Fruit fly (Drosophila melanogaster) whole organism, pupa: ENCODE measurements around the gene Vinc.

ENCODE experiments used
- CG10348 ChIP-seq: fragments of 200-800 bp; sonication (Bioruptor generic); IDR thresholded peaks from 2 replicates; pipeline ENCODE4 v1.3.6; 2022; ENCODE audit warnings: missing biosample characterization, missing genetic modification characterization
- CG12605 ChIP-seq: fragments of 200-800 bp; sonication (Bioruptor generic); IDR thresholded peaks from 2 replicates; pipeline ENCODE4 v1.3.6; 2022; ENCODE audit warnings: missing biosample characterization, missing genetic modification characterization
- CG13204 ChIP-seq: fragments of 200-800 bp; sonication (Bioruptor generic); optimal IDR thresholded peaks from 2 replicates; lab custom pipeline; 2018; ENCODE audit warnings: missing biosample characterization, mild to moderate bottlenecking, missing genetic modification characterization, moderate library complexity
- CG14655 ChIP-seq: fragments of 200-800 bp; sonication (Bioruptor generic); optimal IDR thresholded peaks from 3 replicates; lab custom pipeline; 2017; ENCODE audit warnings: mild to moderate bottlenecking, missing biosample characterization, missing genetic modification reagents, missing genetic modification characterization
- CG15710 ChIP-seq: fragments of 200-800 bp; sonication (Bioruptor generic); optimal IDR thresholded peaks from 2 replicates; lab custom pipeline; 2018; ENCODE audit warnings: missing biosample characterization, mild to moderate bottlenecking, missing genetic modification characterization, moderate library complexity
- CG17806 ChIP-seq: fragments of 200-800 bp; sonication (Bioruptor generic); optimal IDR thresholded peaks from 2 replicates; lab custom pipeline; 2018; ENCODE audit warnings: missing biosample characterization, mild to moderate bottlenecking, missing genetic modification characterization, moderate library complexity
- CG32121 ChIP-seq: fragments of 200-800 bp; sonication (Bioruptor generic); IDR thresholded peaks from 2 replicates; pipeline ENCODE4 v1.3.6; 2022; ENCODE audit warnings: missing biosample characterization, missing genetic modification characterization
- CG34367 ChIP-seq: fragments of 200-800 bp; sonication (Bioruptor generic); optimal IDR thresholded peaks from 2 replicates; lab custom pipeline; 2018; ENCODE audit warnings: missing biosample characterization, mild to moderate bottlenecking, missing genetic modification characterization
- CG4496 ChIP-seq: fragments of 200-800 bp; sonication (Bioruptor generic); IDR thresholded peaks from 3 replicates; pipeline ENCODE4 v1.3.6; 2022; ENCODE audit warnings: missing biosample characterization, missing genetic modification characterization
- CG8159 ChIP-seq: fragments of 200-800 bp; sonication (Bioruptor generic); optimal IDR thresholded peaks from 3 replicates; lab custom pipeline; 2018; ENCODE audit warnings: missing biosample characterization, mild to moderate bottlenecking, missing genetic modification characterization, moderate library complexity
- CG8301 ChIP-seq: fragments of 200-800 bp; sonication (Bioruptor generic); optimal IDR thresholded peaks from 2 replicates; lab custom pipeline; 2018; ENCODE audit warnings: missing biosample characterization, mild to moderate bottlenecking, missing genetic modification characterization
- CG9948 ChIP-seq: fragments of 200-800 bp; sonication (Bioruptor generic); optimal IDR thresholded peaks from 2 replicates; lab custom pipeline; 2018; ENCODE audit warnings: missing biosample characterization, mild to moderate bottlenecking, missing genetic modification characterization, moderate library complexity
- D1 ChIP-seq: fragments of 200-800 bp; sonication (Bioruptor generic); optimal IDR thresholded peaks from 2 replicates; lab custom pipeline; 2018; ENCODE audit warnings: missing biosample characterization, mild to moderate bottlenecking, missing genetic modification characterization, moderate library complexity
- EcR ChIP-seq: fragments of 200-800 bp; sonication (Bioruptor generic); optimal IDR thresholded peaks from 3 replicates; lab custom pipeline; 2019; ENCODE audit warnings: missing biosample characterization, missing genetic modification characterization, mild to moderate bottlenecking, moderate library complexity, missing genetic modification reagents
- Ets98B ChIP-seq: fragments of 200-800 bp; sonication (Bioruptor generic); IDR thresholded peaks from 2 replicates; pipeline ENCODE4 v1.3.6; 2022; ENCODE audit warnings: missing biosample characterization, missing genetic modification characterization
- Pif1A ChIP-seq: fragments of 200-800 bp; sonication (Bioruptor generic); optimal IDR thresholded peaks from 3 replicates; lab custom pipeline; 2016; ENCODE audit warnings: missing biosample characterization, missing genetic modification characterization
- Pif1B ChIP-seq: fragments of 200-800 bp; sonication (Bioruptor generic); optimal IDR thresholded peaks from 3 replicates; lab custom pipeline; 2016; ENCODE audit warnings: missing biosample characterization, missing genetic modification characterization
- Snoo ChIP-seq: fragments of 200-800 bp; sonication (Bioruptor generic); optimal IDR thresholded peaks from 3 replicates; lab custom pipeline; 2017; ENCODE audit warnings: missing biosample characterization, mild to moderate bottlenecking, missing genetic modification characterization, inconsistent platforms
- fd96Ca ChIP-seq: fragments of 200-800 bp; sonication (Bioruptor generic); IDR thresholded peaks from 3 replicates; pipeline ENCODE4 v1.3.6; 2022; ENCODE audit warnings: missing biosample characterization, missing genetic modification characterization
- gl ChIP-seq: fragments of 200-800 bp; sonication (Bioruptor generic); optimal IDR thresholded peaks from 2 replicates; lab custom pipeline; 2018; ENCODE audit warnings: missing biosample characterization, mild to moderate bottlenecking, missing genetic modification characterization
- rn ChIP-seq: fragments of 200-800 bp; sonication (Bioruptor generic); IDR thresholded peaks from 2 replicates; pipeline ENCODE4 v1.3.6; 2022; ENCODE audit warnings: missing biosample characterization, missing genetic modification characterization

Vinc gene

DNA sequence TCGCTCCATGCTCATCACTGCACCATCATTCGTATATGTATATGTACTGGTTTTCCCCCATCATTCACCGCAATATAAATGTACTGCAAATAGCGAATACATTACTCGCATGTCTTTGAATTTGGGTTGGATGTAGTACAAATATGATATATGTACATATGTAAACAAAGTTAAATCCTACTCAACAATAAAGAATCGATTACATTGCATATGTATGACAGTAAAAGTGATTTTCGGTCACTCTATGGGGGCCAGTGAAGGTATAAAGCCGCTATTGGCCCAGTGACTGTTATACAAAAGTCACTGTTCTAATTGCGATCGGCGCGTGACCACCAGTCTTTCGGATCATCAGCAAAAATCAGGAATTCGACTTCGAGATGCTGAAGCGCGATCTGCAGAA lies 34.8 kb downstream of the Vinc start, which contains the start of gene CG3457:
Gene CG3457 (plus strand): TSS at position 301 of the 400 bp plus-strand sequence.
- TF ChIP-seq CG17806 (tag; lab: Kevin White, UChicago) (no peak), rn (GFP tag; lab: Robert Waterston, UW) (no peak), Ets98B (no peak), CG32121 (GFP tag; lab: Robert Waterston, UW) (no peak), CG15710 (tag; lab: Kevin White, UChicago) (no peak), EcR (no peak), fd96Ca (GFP tag; lab: Robert Waterston, UW) (no peak), CG13204 (GFP tag; lab: Kevin White, UChicago) (no peak), D1 (no peak), CG34367 (tag; lab: Kevin White, UChicago) (no peak), CG9948 (tag; lab: Kevin White, UChicago) (no peak), CG10348 (GFP tag; lab: Robert Waterston, UW) (no peak), Snoo (tag; lab: Kevin White, UChicago) (no peak), gl (tag; lab: Kevin White, UChicago) (no peak), CG14655 (GFP tag; lab: Kevin White, UChicago) (no peak), Pif1A (no peak), CG8159 (tag; lab: Kevin White, UChicago) (no peak), CG8301 (no peak), CG12605 (no peak), CG4496 (GFP tag; lab: Robert Waterston, UW) (no peak)

DNA sequence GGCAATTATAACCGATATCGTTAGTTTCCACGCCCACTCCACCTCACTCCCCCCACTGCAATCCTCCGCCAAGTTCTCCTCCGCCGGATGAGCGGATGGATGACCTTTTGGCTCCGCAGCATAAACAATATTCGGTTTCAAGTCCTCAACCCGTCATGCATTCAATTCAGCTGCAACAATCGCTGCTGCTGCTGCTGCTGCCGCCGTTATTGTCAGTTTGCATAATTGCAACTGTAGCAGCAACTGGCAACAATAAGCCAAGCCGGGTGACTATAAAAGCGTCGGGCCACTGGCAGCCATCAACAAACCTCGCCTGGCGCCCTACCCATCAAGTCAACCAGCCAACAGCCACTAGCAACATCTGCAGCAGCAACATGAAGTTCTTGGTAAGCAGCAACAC lies 35.8 kb downstream of the Vinc start, which contains the start of gene CG17777:
Gene CG17777 (plus strand): TSS at position 301 of the 400 bp plus-strand sequence.
- TF ChIP-seq fd96Ca (GFP tag; lab: Robert Waterston, UW) (no peak), Pif1B (no peak), Pif1A (no peak), CG8301 (no peak), CG17806 (tag; lab: Kevin White, UChicago) (no peak), CG8159 (tag; lab: Kevin White, UChicago) (no peak), Ets98B (no peak), CG14655 (GFP tag; lab: Kevin White, UChicago) (no peak), CG34367 (tag; lab: Kevin White, UChicago) (no peak), CG9948 (tag; lab: Kevin White, UChicago) (no peak)

DNA sequence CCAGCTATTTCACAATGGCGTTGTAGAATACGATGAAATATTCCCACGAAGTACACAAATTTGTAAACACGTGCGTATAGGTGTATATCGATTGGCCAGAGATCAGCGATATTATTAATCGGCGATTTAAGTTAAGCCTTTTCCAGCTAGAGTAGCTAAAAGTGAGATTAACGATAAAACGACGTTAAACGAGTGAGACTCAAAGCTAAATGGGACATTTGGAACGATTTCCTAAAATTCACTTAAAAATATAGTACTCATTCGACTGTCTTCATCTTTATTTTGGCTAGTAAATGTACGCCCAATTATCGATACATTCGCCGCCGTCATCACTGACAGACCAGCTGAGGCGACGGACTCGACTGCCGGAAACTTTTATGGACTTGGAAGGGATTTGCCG lies 37.8 kb downstream of the Vinc start, which contains the start of the genes Nmd3 and CG17776:
Gene Nmd3 (minus strand): TSS at position 106 of the 400 bp plus-strand sequence.
Gene CG17776 (plus strand): TSS at position 163 of the 400 bp plus-strand sequence.
- TF ChIP-seq CG32121 (GFP tag; lab: Robert Waterston, UW) (no peak), D1 (no peak), Pif1A (no peak), Ets98B (no peak), CG34367 (tag; lab: Kevin White, UChicago) (no peak), EcR (no peak)
- TF ChIP-seq, all 21 proteins: peak for 0

DNA sequence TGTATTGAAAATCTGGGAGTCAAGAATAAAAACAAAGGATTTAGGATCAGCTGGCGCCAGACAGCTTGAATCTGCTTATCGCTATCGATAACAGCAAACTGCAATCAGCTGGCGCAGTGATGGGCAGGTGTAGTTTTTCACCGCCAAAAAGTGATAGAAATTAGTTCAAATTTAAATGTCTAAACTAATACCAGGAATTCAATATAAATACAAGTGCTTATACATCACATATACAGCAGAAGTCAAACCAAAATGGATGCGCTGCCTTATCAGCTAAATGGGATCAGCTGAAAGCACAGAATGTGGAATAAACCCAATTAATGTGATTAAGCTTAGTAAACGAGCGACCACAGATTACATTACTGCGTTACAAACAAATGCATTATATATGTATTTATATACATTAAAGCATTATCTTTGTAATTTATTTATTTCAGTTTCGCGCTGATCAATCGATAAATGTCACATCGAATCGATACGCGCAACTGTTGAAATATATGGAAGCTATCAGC lies 41.6 kb downstream of the Vinc start, which contains the start of gene pn:
Gene pn (plus strand): TSS at position 462 of the 512 bp plus-strand sequence.
- TF ChIP-seq rn (GFP tag; lab: Robert Waterston, UW) = no peak
- TF ChIP-seq, all 21 proteins: peak for 0

DNA sequence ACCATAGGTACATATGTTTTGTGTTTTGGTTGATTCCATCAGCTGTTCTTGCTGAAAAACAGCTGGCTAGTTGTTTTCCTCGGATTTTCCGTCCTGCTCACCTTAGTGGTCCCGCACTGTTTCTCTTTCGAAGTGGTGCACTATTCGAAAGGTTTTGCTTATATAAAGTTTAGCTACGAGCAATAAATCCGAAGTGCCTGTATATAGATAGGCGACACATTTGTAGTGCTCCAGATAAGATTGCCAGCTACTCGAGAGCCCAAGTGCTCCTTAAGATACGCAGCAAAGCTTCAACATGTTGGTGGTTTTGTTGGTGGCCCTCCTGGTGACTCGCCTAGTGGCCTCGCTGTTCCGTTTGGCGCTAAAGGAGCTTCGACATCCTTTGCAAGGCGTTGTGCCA lies 43.6 kb downstream of the Vinc start, which contains the start of gene Cyp4ae1:
Gene Cyp4ae1 (plus strand): TSS at position 206 of the 400 bp plus-strand sequence.
- TF ChIP-seq CG8159 (tag; lab: Kevin White, UChicago) (no peak), CG10348 (GFP tag; lab: Robert Waterston, UW) (no peak), Pif1A (no peak), Ets98B (no peak)

DNA sequence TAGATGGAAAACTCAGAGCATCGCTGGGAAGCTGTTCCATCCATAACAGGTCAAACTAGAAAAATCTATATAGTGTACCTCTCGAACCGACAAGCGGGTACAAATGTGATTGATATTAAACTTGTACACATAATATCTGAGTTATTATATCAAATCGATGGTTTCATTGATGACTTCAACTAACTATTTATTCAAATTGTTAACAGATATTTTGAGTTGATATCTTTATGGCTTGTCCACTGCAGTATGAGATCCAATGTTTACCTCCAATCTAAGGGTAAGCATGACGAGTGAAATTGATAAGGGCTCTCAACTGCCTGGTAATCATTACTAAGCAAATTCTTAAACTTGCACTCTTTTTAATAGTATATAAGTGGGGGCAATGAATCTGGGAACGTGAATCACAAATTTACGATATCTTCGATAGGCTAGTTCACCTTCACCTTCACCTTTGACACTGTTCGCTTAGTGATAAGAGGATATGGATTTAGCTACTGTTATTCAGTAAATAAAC lies 46.4 kb downstream of the Vinc start, which contains the start of gene Cyp4d2:
Gene Cyp4d2 (plus strand): TSS at position 51 of the 514 bp plus-strand sequence.
- TF ChIP-seq CG13204 (GFP tag; lab: Kevin White, UChicago) (no peak), Ets98B (no peak), D1 (no peak), CG17806 (tag; lab: Kevin White, UChicago) (no peak), gl (tag; lab: Kevin White, UChicago) (no peak), CG15710 (tag; lab: Kevin White, UChicago) (no peak), CG8159 (tag; lab: Kevin White, UChicago) (no peak), Pif1A (no peak), EcR (no peak), CG9948 (tag; lab: Kevin White, UChicago) (no peak), rn (GFP tag; lab: Robert Waterston, UW) (no peak), CG14655 (GFP tag; lab: Kevin White, UChicago) (no peak), CG12605 (no peak), CG32121 (GFP tag; lab: Robert Waterston, UW) (no peak), CG4496 (GFP tag; lab: Robert Waterston, UW) (no peak), CG8301 (no peak), Pif1B (no peak)

DNA sequence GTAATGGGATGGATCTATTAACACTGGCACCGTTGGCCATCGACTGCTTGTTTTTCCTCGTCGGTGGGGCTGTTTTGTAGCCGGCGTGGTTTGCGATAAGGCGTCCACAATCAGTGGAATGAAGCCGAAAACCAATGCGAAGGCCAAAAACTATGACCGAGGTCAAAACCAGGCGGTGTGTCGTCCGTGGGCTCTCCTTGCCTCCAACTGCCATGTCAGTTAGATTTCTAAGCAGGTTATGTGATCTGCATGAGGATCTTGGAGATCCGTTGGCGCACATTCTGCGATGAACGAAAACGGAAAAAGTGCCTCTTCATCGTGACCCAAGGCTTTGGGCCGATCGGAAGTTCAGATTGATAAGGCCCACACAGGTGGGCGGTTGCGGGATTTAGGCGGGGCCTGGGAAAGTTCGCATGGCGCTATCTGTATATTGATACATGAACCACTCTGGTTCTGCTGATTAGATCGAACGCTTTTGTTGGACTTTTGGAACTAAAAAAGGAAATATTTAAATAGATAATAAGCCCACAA lies 47.0 kb downstream of the Vinc start, which contains the start of gene Cyp4d14:
Gene Cyp4d14 (minus strand): TSS at position 51 of the 531 bp plus-strand sequence.
- TF ChIP-seq gl (tag; lab: Kevin White, UChicago) (no peak), Snoo (tag; lab: Kevin White, UChicago) (no peak), CG8301 (no peak), CG34367 (tag; lab: Kevin White, UChicago) (no peak), fd96Ca (GFP tag; lab: Robert Waterston, UW) (no peak), CG9948 (tag; lab: Kevin White, UChicago) (no peak), CG15710 (tag; lab: Kevin White, UChicago) (no peak), CG10348 (GFP tag; lab: Robert Waterston, UW) (no peak), Ets98B (no peak), CG32121 (GFP tag; lab: Robert Waterston, UW) (no peak), CG8159 (tag; lab: Kevin White, UChicago) (no peak), CG13204 (GFP tag; lab: Kevin White, UChicago) (no peak), CG12605 (no peak), CG14655 (GFP tag; lab: Kevin White, UChicago) (no peak), D1 (no peak), rn (GFP tag; lab: Robert Waterston, UW) (no peak), Pif1A (no peak), CG4496 (GFP tag; lab: Robert Waterston, UW) (no peak), EcR (no peak), CG17806 (tag; lab: Kevin White, UChicago) (no peak)
